Worm (Caenorhabditis elegans): ENCODE data around the gene Y51A2D.8.

The Y51A2D.8 gene

ce11 chrV:18578306-18578705 is 24.7 kb upstream of the Y51A2D.8 start:
- TF ChIP-seq nhr-6 (tag; optimal IDR thresholded peaks at IDR 0.05) (no peak), R02D3.7 (tag; optimal IDR thresholded peaks at IDR 0.05) (no peak), lsy-2 (tag; optimal IDR thresholded peaks at IDR 0.05) (no peak), aly-2 (tag; optimal IDR thresholded peaks at IDR 0.05) (no peak), alr-1 (tag; optimal IDR thresholded peaks at IDR 0.05) (no peak), zag-1 (tag; optimal IDR thresholded peaks at IDR 0.05) (no peak), elt-1 (tag; optimal IDR thresholded peaks at IDR 0.05) (no peak), sma-9 (GFP tag; optimal IDR thresholded peaks at IDR 0.05) (no peak), sma-9 (tag; optimal IDR thresholded peaks at IDR 0.05) (no peak), ZK546.5 (tag; optimal IDR thresholded peaks at IDR 0.05) (no peak), ztf-11 (tag; optimal IDR thresholded peaks at IDR 0.05) (no peak), blmp-1 (tag; optimal IDR thresholded peaks at IDR 0.05; ENCODE audit: insufficient read depth) (no peak), sem-4 (tag; optimal IDR thresholded peaks at IDR 0.05) (no peak), unc-55 (GFP tag; optimal IDR thresholded peaks at IDR 0.05) (no peak), ceh-82 (tag; optimal IDR thresholded peaks at IDR 0.05) (no peak), nhr-25 (tag; optimal IDR thresholded peaks at IDR 0.05) (no peak), dmd-4 (tag; optimal IDR thresholded peaks at IDR 0.05) (no peak), unc-62 (GFP tag; optimal IDR thresholded peaks at IDR 0.05) (no peak), sma-3 (GFP tag; optimal IDR thresholded peaks at IDR 0.05) (no peak)

- peak; percentile 6 for TF ChIP-seq nhr-21 (tag; optimal IDR thresholded peaks at IDR 0.05)
- no peak for TF ChIP-seq lin-39 (tag; optimal IDR thresholded peaks at IDR 0.05)
- TF ChIP-seq nhr-11 (tag; optimal IDR thresholded peaks at IDR 0.05) = no peak
- no peak for TF ChIP-seq lin-11 (tag; optimal IDR thresholded peaks at IDR 0.05)
- no peak for TF ChIP-seq nhr-77 (tag; optimal IDR thresholded peaks at IDR 0.05)
- no peak for TF ChIP-seq unc-62 (GFP tag; optimal IDR thresholded peaks at IDR 0.05)
- TF ChIP-seq nhr-25 (tag; optimal IDR thresholded peaks at IDR 0.05) = no peak
- no peak for TF ChIP-seq R02D3.7 (tag; optimal IDR thresholded peaks at IDR 0.05)
- TF ChIP-seq blmp-1 (tag; optimal IDR thresholded peaks at IDR 0.05; ENCODE audit: insufficient read depth) = no peak
- no peak for TF ChIP-seq unc-55 (GFP tag; optimal IDR thresholded peaks at IDR 0.05)
- peak; percentile 7 for TF ChIP-seq nhr-129 (tag; optimal IDR thresholded peaks at IDR 0.05)
- no peak for TF ChIP-seq nhr-12 (tag; optimal IDR thresholded peaks at IDR 0.05)
- TF ChIP-seq Y55F3AM.14 (GFP tag; optimal IDR thresholded peaks at IDR 0.05) = no peak
- no peak for TF ChIP-seq C34F6.9 (tag; optimal IDR thresholded peaks at IDR 0.05)
- no peak for TF ChIP-seq ceh-16 (tag; optimal IDR thresholded peaks at IDR 0.05)
- TF ChIP-seq nhr-237 (tag; optimal IDR thresholded peaks at IDR 0.05) = no peak
- TF ChIP-seq lin-13 (GFP tag; optimal IDR thresholded peaks at IDR 0.05) = no peak
- TF ChIP-seq ztf-4 (tag; optimal IDR thresholded peaks at IDR 0.05) = no peak
- no peak for TF ChIP-seq peb-1 (tag; optimal IDR thresholded peaks at IDR 0.05)
- no peak for TF ChIP-seq mab-5 (tag; optimal IDR thresholded peaks at IDR 0.05)
- no peak for TF ChIP-seq elt-3 (tag; optimal IDR thresholded peaks at IDR 0.05)
- TF ChIP-seq fos-1 (tag; optimal IDR thresholded peaks at IDR 0.05) = peak; percentile 71
- TF ChIP-seq sma-9 (GFP tag; optimal IDR thresholded peaks at IDR 0.05) = peak; percentile 74
- no peak for TF ChIP-seq sma-9 (tag; optimal IDR thresholded peaks at IDR 0.05)
- no peak for TF ChIP-seq mbf-1 (tag; optimal IDR thresholded peaks at IDR 0.05)
- TF ChIP-seq sma-3 (GFP tag; optimal IDR thresholded peaks at IDR 0.05) = peak; percentile 16
- no peak for TF ChIP-seq nhr-6 (tag; optimal IDR thresholded peaks at IDR 0.05)
- TF ChIP-seq egl-27 (tag; optimal IDR thresholded peaks at IDR 0.05) = no peak
- TF ChIP-seq aly-2 (tag; optimal IDR thresholded peaks at IDR 0.05) = no peak
- TF ChIP-seq dmd-4 (tag; optimal IDR thresholded peaks at IDR 0.05) = no peak
- no peak for TF ChIP-seq nhr-23 (tag; optimal IDR thresholded peaks at IDR 0.05)
- TF ChIP-seq alr-1 (tag; optimal IDR thresholded peaks at IDR 0.05) = no peak
- TF ChIP-seq crh-2 (tag; optimal IDR thresholded peaks at IDR 0.05) = peak; percentile 61
Measured at ce11 chrV:18577458-18578078, 23.9 kb upstream of the Y51A2D.8 start.

- no peak for TF ChIP-seq fos-1 (tag; optimal IDR thresholded peaks at IDR 0.05)
- no peak for TF ChIP-seq Y55F3AM.14 (GFP tag; optimal IDR thresholded peaks at IDR 0.05)
- no peak for TF ChIP-seq nhr-25 (tag; optimal IDR thresholded peaks at IDR 0.05)
- no peak for TF ChIP-seq elt-1 (tag; optimal IDR thresholded peaks at IDR 0.05)
- no peak for TF ChIP-seq nhr-12 (tag; optimal IDR thresholded peaks at IDR 0.05)
- no peak for TF ChIP-seq ztf-4 (tag; optimal IDR thresholded peaks at IDR 0.05)
- TF ChIP-seq sem-4 (tag; optimal IDR thresholded peaks at IDR 0.05) = no peak
- TF ChIP-seq ceh-16 (tag; optimal IDR thresholded peaks at IDR 0.05) = no peak
- no peak for TF ChIP-seq unc-39 (tag; optimal IDR thresholded peaks at IDR 0.05)
- TF ChIP-seq aly-2 (tag; optimal IDR thresholded peaks at IDR 0.05) = no peak
- TF ChIP-seq nhr-10 (tag; optimal IDR thresholded peaks at IDR 0.05) = no peak
- TF ChIP-seq unc-62 (GFP tag; optimal IDR thresholded peaks at IDR 0.05) = no peak
- no peak for TF ChIP-seq ztf-1 (GFP tag; conservative IDR thresholded peaks at IDR 0.05)
Measured at ce11 chrV:18576128-18576527, 22.5 kb upstream of the Y51A2D.8 start.
